Worm (Caenorhabditis elegans) whole organism, L4 larva: ENCODE data around the gene F56C4.4.
"Not testable (repeated sequence)": the region's sequence is repeated elsewhere in the genome, so short reads cannot be mapped to it uniquely, and the experiment has no call there.

Experiments used
- D1046.2 ChIP-seq: fragments of 200-800 bp; sonication (Bioruptor generic); IDR thresholded peaks from 2 replicates; pipeline ENCODE4 v1.3.6; 2022; ENCODE audit warnings: missing genetic modification characterization, missing compliant biosample characterization
- F44E2.7 ChIP-seq: fragments of 200-800 bp; sonication (Bioruptor generic); IDR thresholded peaks from 2 replicates; pipeline ENCODE4 v2.1.2; 2022; ENCODE audit warnings: missing genetic modification characterization, missing compliant biosample characterization
- T26A8.4 ChIP-seq: fragments of 200-800 bp; sonication (Bioruptor generic); IDR thresholded peaks from 2 replicates; pipeline ENCODE4 v1.3.6; 2022; ENCODE audit warnings: missing genetic modification characterization, missing compliant biosample characterization
- Y105C5A.15 ChIP-seq: fragments of 200-800 bp; sonication (Bioruptor generic); IDR thresholded peaks from 2 replicates; pipeline ENCODE4 v1.3.6; 2022; ENCODE audit warnings: missing genetic modification characterization, missing compliant biosample characterization
- Y5F2A.4 ChIP-seq: fragments of 200-800 bp; sonication (Bioruptor generic); optimal IDR thresholded peaks from 2 replicates; lab custom pipeline; 2018; ENCODE audit warnings: mild to moderate bottlenecking, missing genetic modification characterization, missing compliant biosample characterization
- aha-1 ChIP-seq: fragments of 150-350 bp; peaks from one replicate; lab custom pipeline; 2014; ENCODE audit warnings: missing biosample characterization, missing genetic modification characterization
- arid-1 ChIP-seq: fragments of 200-800 bp; sonication (Bioruptor generic); conservative IDR thresholded peaks from 2 replicates; pipeline ENCODE4 v1.3.6; 2022; ENCODE audit warnings: missing genetic modification reagents, missing genetic modification characterization, missing compliant biosample characterization
- attf-4 ChIP-seq: sonication (generic microtip); optimal IDR thresholded peaks from 3 replicates; lab custom pipeline; 2017; ENCODE audit warnings: missing biosample characterization, missing genetic modification characterization
- ceh-28 ChIP-seq: fragments of 150-350 bp; optimal IDR thresholded peaks from 2 replicates; lab custom pipeline; 2014; ENCODE audit warnings: missing biosample characterization, missing genetic modification reagents, missing genetic modification characterization
- daf-12 ChIP-seq: fragments of 150-350 bp; optimal IDR thresholded peaks from 2 replicates; lab custom pipeline; 2014; ENCODE audit warnings: missing biosample characterization, missing genetic modification reagents, missing genetic modification characterization
- daf-16 ChIP-seq, 3 experiments: sonication (generic microtip); optimal IDR thresholded peaks; 2 replicates each; lab custom pipeline; 2016 to 2017; ENCODE audit warnings: missing genetic modification characterization in 3 of 3, missing genetic modification reagents in 3 of 3, mild to moderate bottlenecking in 2 of 3, missing compliant biosample characterization in 2 of 3, missing biosample characterization in 1 of 3, moderate library complexity in 1 of 3
- daf-8 ChIP-seq: fragments of 200-800 bp; sonication (Bioruptor generic); IDR thresholded peaks from 2 replicates; pipeline ENCODE4 v1.3.6; 2022; ENCODE audit warnings: missing genetic modification characterization, missing compliant biosample characterization
- dmd-6 ChIP-seq: fragments of 200-800 bp; sonication (Bioruptor generic); IDR thresholded peaks from 2 replicates; pipeline ENCODE4 v1.3.6; 2022; ENCODE audit warnings: missing genetic modification reagents, missing genetic modification characterization, missing compliant biosample characterization
- dmd-8 ChIP-seq: fragments of 200-800 bp; sonication (Bioruptor generic); IDR thresholded peaks from 2 replicates; pipeline ENCODE4 v1.3.6; 2022; ENCODE audit warnings: missing genetic modification characterization, missing compliant biosample characterization
- dmd-9 ChIP-seq: fragments of 200-800 bp; sonication (Bioruptor generic); IDR thresholded peaks from 2 replicates; pipeline ENCODE4 v1.3.6; 2022; ENCODE audit warnings: missing genetic modification reagents, missing genetic modification characterization, missing compliant biosample characterization
- duxl-1 ChIP-seq: sonication (generic microtip); optimal IDR thresholded peaks from 2 replicates; lab custom pipeline; 2016; ENCODE audit warnings: mild to moderate bottlenecking, missing genetic modification characterization, moderate library complexity, missing compliant biosample characterization; ENCODE audit not compliant: poor library complexity
- fos-1 ChIP-seq: fragments of 150-350 bp; optimal IDR thresholded peaks from 2 replicates; lab custom pipeline; 2014; ENCODE audit warnings: missing biosample characterization, missing genetic modification characterization
- hlh-11 ChIP-seq: fragments of 200-800 bp; sonication (Bioruptor generic); optimal IDR thresholded peaks from 2 replicates; lab custom pipeline; 2018; ENCODE audit warnings: mild to moderate bottlenecking, missing genetic modification characterization, missing compliant biosample characterization
- lim-7 ChIP-seq: fragments of 200-800 bp; sonication (Bioruptor generic); IDR thresholded peaks from 2 replicates; pipeline ENCODE4 v1.3.6; 2022; ENCODE audit warnings: missing genetic modification characterization, missing compliant biosample characterization
- lin-15B ChIP-seq: fragments of 150-350 bp; sonication (generic microtip); optimal IDR thresholded peaks from 3 replicates; lab custom pipeline; 2014; ENCODE audit warnings: missing biosample characterization, missing genetic modification characterization
- lin-38 ChIP-seq: fragments of 200-800 bp; sonication (Bioruptor generic); IDR thresholded peaks from 2 replicates; pipeline ENCODE4 v1.3.6; 2022; ENCODE audit warnings: missing genetic modification reagents, missing genetic modification characterization, missing compliant biosample characterization
- madf-5 ChIP-seq, 2 experiments: fragments of 200-800 bp; sonication (Bioruptor generic); IDR thresholded peaks; 2 replicates each; pipeline ENCODE4 v1.3.6; 2022; ENCODE audit warnings: missing compliant biosample characterization in 2 of 2, missing genetic modification characterization in 2 of 2
- madf-9 ChIP-seq: fragments of 200-800 bp; sonication (Bioruptor generic); conservative IDR thresholded peaks from 2 replicates; pipeline ENCODE4 v1.3.6; 2022; ENCODE audit warnings: missing genetic modification reagents, missing genetic modification characterization, missing compliant biosample characterization
- mdt-29 ChIP-seq: fragments of 200-800 bp; sonication (Bioruptor generic); IDR thresholded peaks from 2 replicates; pipeline ENCODE4 v1.3.6; 2022; ENCODE audit warnings: missing genetic modification reagents, missing genetic modification characterization, missing compliant biosample characterization
- mxl-2 ChIP-seq: fragments of 200-800 bp; sonication (Bioruptor generic); conservative IDR thresholded peaks from 2 replicates; pipeline ENCODE4 v1.3.6; 2022; ENCODE audit warnings: missing genetic modification reagents, missing genetic modification characterization, missing compliant biosample characterization
- nhr-11 ChIP-seq: fragments of 150-350 bp; optimal IDR thresholded peaks from 2 replicates; lab custom pipeline; 2014; ENCODE audit warnings: missing biosample characterization, missing genetic modification characterization
- nhr-28 ChIP-seq: fragments of 150-350 bp; optimal IDR thresholded peaks from 2 replicates; lab custom pipeline; 2014; ENCODE audit warnings: missing biosample characterization, missing genetic modification characterization
- nhr-41 ChIP-seq: fragments of 200-800 bp; sonication (Bioruptor generic); IDR thresholded peaks from 2 replicates; pipeline ENCODE4 v1.3.6; 2022; ENCODE audit warnings: missing genetic modification reagents, missing genetic modification characterization, missing compliant biosample characterization
- nhr-48 ChIP-seq: sonication (generic microtip); optimal IDR thresholded peaks from 2 replicates; lab custom pipeline; 2016; ENCODE audit warnings: mild to moderate bottlenecking, missing genetic modification characterization, missing compliant biosample characterization
- pha-4 ChIP-seq, 2 experiments: fragments of 150-350 bp in 1 of 2; fragments of 200-800 bp in 1 of 2; sonication (Bioruptor generic) in 1 of 2; IDR thresholded peaks in 1 of 2; optimal IDR thresholded peaks in 1 of 2; 2 replicates each; pipeline versions ENCODE4 v1.3.6 to Lab custom; 2014 to 2022; ENCODE audit warnings: missing genetic modification characterization in 2 of 2, missing genetic modification reagents in 2 of 2, missing biosample characterization in 1 of 2, missing compliant biosample characterization in 1 of 2
- php-3 ChIP-seq: fragments of 200-800 bp; sonication (Bioruptor generic); IDR thresholded peaks from 2 replicates; pipeline ENCODE4 v1.3.6; 2022; ENCODE audit warnings: missing genetic modification reagents, missing genetic modification characterization, missing compliant biosample characterization
- pqm-1 ChIP-seq: sonication (generic microtip); optimal IDR thresholded peaks from 2 replicates; lab custom pipeline; 2017; ENCODE audit warnings: missing biosample characterization, missing genetic modification characterization
- rbr-2 ChIP-seq: sonication (generic microtip); optimal IDR thresholded peaks from 2 replicates; lab custom pipeline; 2016; ENCODE audit warnings: missing genotype, missing genetic modification characterization, missing compliant biosample characterization
- snpc-1.2 ChIP-seq: fragments of 200-800 bp; sonication (Bioruptor generic); IDR thresholded peaks from 2 replicates; pipeline ENCODE4 v1.3.6; 2022; ENCODE audit warnings: missing genetic modification reagents, missing genetic modification characterization, missing compliant biosample characterization
- tag-97 ChIP-seq: fragments of 200-800 bp; sonication (Bioruptor generic); IDR thresholded peaks from 2 replicates; pipeline ENCODE4 v1.3.6; 2022; ENCODE audit warnings: missing genetic modification characterization, missing compliant biosample characterization
- unc-39 ChIP-seq: sonication (generic microtip); optimal IDR thresholded peaks from 2 replicates; lab custom pipeline; 2017; ENCODE audit warnings: missing biosample characterization, missing genetic modification characterization
- unc-62 ChIP-seq, 3 experiments: fragments of 150-350 bp in 1 of 3; sonication (generic microtip); optimal IDR thresholded peaks in 2 of 3; peaks in 1 of 3; 1 replicate in 1 of 3; 2 replicates in 2 of 3; lab custom pipeline; 2014 to 2017; ENCODE audit warnings: missing biosample characterization in 3 of 3, missing genetic modification characterization in 3 of 3, missing genetic modification reagents in 3 of 3, missing genotype in 1 of 3
- vab-7 ChIP-seq: fragments of 200-800 bp; sonication (Bioruptor generic); IDR thresholded peaks from 2 replicates; pipeline ENCODE4 v1.3.6; 2022; ENCODE audit warnings: missing genetic modification reagents, missing genetic modification characterization, missing compliant biosample characterization
- zip-11 ChIP-seq: fragments of 200-800 bp; sonication (Bioruptor generic); IDR thresholded peaks from 2 replicates; pipeline ENCODE4 v1.3.6; 2022; ENCODE audit warnings: missing genetic modification characterization, missing compliant biosample characterization

F56C4.4 gene

ce11 chrIV:10668561-10668960, 37.5 kb upstream of the F56C4.4 start:
- TF ChIP-seq unc-62 (GFP tag; optimal IDR thresholded peaks at IDR 0.05 in 1 of 2; lab: Kevin White, UChicago), result peak in 1 of 2 experiments; percentile 99
- no peak for TF ChIP-seq unc-62 (tag; optimal IDR thresholded peaks at IDR 0.05; lab: Kevin White, UChicago)
- TF ChIP-seq lin-15B (tag; lab: Kevin White, UChicago), result no peak
- no peak for TF ChIP-seq rbr-2
- TF ChIP-seq attf-4 (tag; lab: Kevin White, UChicago), result no peak
- TF ChIP-seq madf-9 (GFP tag; lab: Robert Waterston, UW), result no peak

ce11 chrIV:10666523-10666922, 35.5 kb upstream of the F56C4.4 start, which contains the start of gene epi-1:
Gene epi-1 (plus strand): TSS chrIV:10666823.
- no peak for TF ChIP-seq zip-11
- TF ChIP-seq duxl-1 (tag; lab: Kevin White, UChicago), result no peak
- TF ChIP-seq daf-16 (GFP tag; optimal IDR thresholded peaks at IDR 0.05; lab: Kevin White, UChicago), result no peak
- TF ChIP-seq daf-16 (tag; optimal IDR thresholded peaks at IDR 0.05; lab: Kevin White, UChicago), result no peak
- no peak for TF ChIP-seq tag-97 (GFP tag; lab: Robert Waterston, UW)
- no peak for TF ChIP-seq daf-12 (tag; lab: Kevin White, UChicago)
- TF ChIP-seq rbr-2, result no peak
- TF ChIP-seq unc-39 (tag; lab: Kevin White, UChicago), result no peak
- no peak for TF ChIP-seq D1046.2 (GFP tag; lab: Robert Waterston, UW)
- no peak for TF ChIP-seq T26A8.4 (GFP tag; lab: Robert Waterston, UW)
- no peak for TF ChIP-seq aha-1 (tag; lab: Kevin White, UChicago)
- TF ChIP-seq daf-8 (GFP tag; lab: Robert Waterston, UW), result no peak
- no peak for TF ChIP-seq lin-38 (GFP tag; lab: Robert Waterston, UW)
- no peak for TF ChIP-seq madf-9 (GFP tag; lab: Robert Waterston, UW)
- TF ChIP-seq nhr-48 (tag; lab: Kevin White, UChicago), result no peak

- TF ChIP-seq ceh-28 (no peak), dmd-9 (GFP tag; lab: Robert Waterston, UW) (no peak), Y5F2A.4 (GFP tag; lab: Kevin White, UChicago) (no peak), php-3 (GFP tag; lab: Robert Waterston, UW) (no peak)
- TF ChIP-seq, all 104 proteins: peak for 0
Measured at ce11 chrIV:10664134-10664533, 33.1 kb upstream of the F56C4.4 start, which contains the start of gene K08C7.7. Gene K08C7.7 (plus strand): TSS chrIV:10664434.

ce11 chrIV:10661760-10662159, 30.7 kb upstream of the F56C4.4 start, which contains the start of gene fmo-1:
Gene fmo-1 (plus strand): TSS chrIV:10661857.
- TF ChIP-seq nhr-28 (tag; lab: Kevin White, UChicago) (peak; percentile 60), dmd-8 (GFP tag; lab: Robert Waterston, UW) (no peak), hlh-11 (tag; lab: Kevin White, UChicago) (peak; percentile 16), pqm-1 (tag; lab: Kevin White, UChicago) (peak; percentile 50)

- TF ChIP-seq nhr-28 (tag; lab: Kevin White, UChicago) (peak; percentile 18), fos-1 (no peak), unc-62 (GFP tag; optimal IDR thresholded peaks at IDR 0.05 in 1 of 2; lab: Kevin White, UChicago) (peak in 1 of 2 experiments; percentile 79), unc-62 (tag; optimal IDR thresholded peaks at IDR 0.05; lab: Kevin White, UChicago) (no peak), nhr-11 (tag; lab: Kevin White, UChicago) (no peak)
Measured at ce11 chrIV:10661072-10661471, 30.0 kb upstream of the F56C4.4 start.

- TF ChIP-seq madf-5 (GFP tag; IDR thresholded peaks at IDR 0.05; lab: Robert Waterston, UW), result 0 out of 4 replicates have a peak, but pooled peaks of 1 of the 2 experiments have one; percentile 42
- TF ChIP-seq vab-7 (GFP tag; lab: Robert Waterston, UW), result peak; percentile 65
- TF ChIP-seq dmd-8 (GFP tag; lab: Robert Waterston, UW), result peak; percentile 97
- TF ChIP-seq madf-9 (GFP tag; lab: Robert Waterston, UW), result 0 out of 2 replicates have a peak, but pooled peaks have one; percentile 18
- peak; percentile 61; the same call in 1 of the 2 replicates for TF ChIP-seq pha-4 (GFP tag; IDR thresholded peaks at IDR 0.05; lab: Robert Waterston, UW)
- not testable (repeated sequence) for TF ChIP-seq pha-4 (tag; optimal IDR thresholded peaks at IDR 0.05; lab: Kevin White, UChicago)
- TF ChIP-seq arid-1, result peak; percentile 85
- TF ChIP-seq nhr-41 (GFP tag; lab: Robert Waterston, UW), result peak; percentile 80; the same call in 1 of the 2 replicates
- TF ChIP-seq F44E2.7 (GFP tag; lab: Robert Waterston, UW), result peak; percentile 83; the same call in 1 of the 2 replicates
- 0 out of 2 replicates have a peak, but pooled peaks have one; percentile 42 for TF ChIP-seq php-3 (GFP tag; lab: Robert Waterston, UW)
- TF ChIP-seq Y105C5A.15, result peak; percentile 80
- peak; percentile 71 for TF ChIP-seq lim-7 (GFP tag; lab: Robert Waterston, UW)
- peak; percentile 66 for TF ChIP-seq T26A8.4 (GFP tag; lab: Robert Waterston, UW)
- 0 out of 2 replicates have a peak, but pooled peaks have one; percentile 37 for TF ChIP-seq mdt-29 (GFP tag; lab: Robert Waterston, UW)
- peak; percentile 51; the same call in 1 of the 2 replicates for TF ChIP-seq mxl-2 (GFP tag; lab: Robert Waterston, UW)
- TF ChIP-seq snpc-1.2 (GFP tag; lab: Robert Waterston, UW), result peak; percentile 94
- 0 out of 2 replicates have a peak, but pooled peaks have one; percentile 13 for TF ChIP-seq dmd-6
Measured at ce11 chrIV:10658366-10658765, 27.3 kb upstream of the F56C4.4 start.
